Fruit fly (Drosophila melanogaster) whole organism, embryonic: ENCODE measurements around the gene Grasp65.

Source experiments
- Bgb ChIP-seq: fragments of 200-800 bp; sonication (Bioruptor generic); IDR thresholded peaks from 2 replicates; pipeline ENCODE4 v1.3.6; 2022; ENCODE audit warnings: missing biosample characterization, missing genetic modification characterization; ENCODE audit not compliant: partially characterized antibody
- CG10267 ChIP-seq: fragments of 200-800 bp; sonication (Bioruptor generic); optimal IDR thresholded peaks from 2 replicates; lab custom pipeline; 2018; ENCODE audit warnings: missing biosample characterization, mild to moderate bottlenecking, missing genetic modification characterization, moderate library complexity
- CG11093 ChIP-seq: fragments of 200-800 bp; sonication (Bioruptor generic); IDR thresholded peaks from 3 replicates; pipeline ENCODE4 v1.3.6; 2022; ENCODE audit warnings: missing biosample characterization, missing genetic modification characterization
- CG11398 ChIP-seq: fragments of 200-800 bp; sonication (Bioruptor generic); optimal IDR thresholded peaks from 2 replicates; lab custom pipeline; 2016; ENCODE audit warnings: missing biosample characterization, missing genetic modification characterization
- CG11696 ChIP-seq: fragments of 200-800 bp; sonication (Bioruptor generic); IDR thresholded peaks from 2 replicates; pipeline ENCODE4 v1.3.6; 2022; ENCODE audit warnings: missing biosample characterization, missing genetic modification characterization
- CG1233 ChIP-seq: fragments of 200-800 bp; sonication (Bioruptor generic); optimal IDR thresholded peaks from 4 replicates; lab custom pipeline; 2018; ENCODE audit warnings: missing biosample characterization, mild to moderate bottlenecking, missing genetic modification characterization
- CG15479 ChIP-seq: fragments of 200-800 bp; sonication (Bioruptor generic); optimal IDR thresholded peaks from 3 replicates; lab custom pipeline; 2019; ENCODE audit warnings: missing biosample characterization, mild to moderate bottlenecking, missing genetic modification characterization, moderate library complexity
- CG15514 ChIP-seq: fragments of 200-800 bp; sonication (Bioruptor generic); optimal IDR thresholded peaks from 3 replicates; lab custom pipeline; 2017; ENCODE audit warnings: missing biosample characterization, missing genetic modification characterization, mild to moderate bottlenecking, moderate library complexity, missing genetic modification reagents
- CG2116 ChIP-seq: fragments of 200-800 bp; sonication (Bioruptor generic); optimal IDR thresholded peaks from 3 replicates; lab custom pipeline; 2018; ENCODE audit warnings: missing biosample characterization, mild to moderate bottlenecking, missing genetic modification characterization
- CG3281 ChIP-seq: fragments of 200-800 bp; sonication (Bioruptor generic); optimal IDR thresholded peaks from 3 replicates; lab custom pipeline; 2017; ENCODE audit warnings: missing biosample characterization, mild to moderate bottlenecking, missing genetic modification characterization
- CG4282 ChIP-seq: fragments of 200-800 bp; sonication (Bioruptor generic); optimal IDR thresholded peaks from 2 replicates; lab custom pipeline; 2016; ENCODE audit warnings: missing biosample characterization, missing genetic modification characterization
- CG5245 ChIP-seq: fragments of 200-800 bp; sonication (Bioruptor generic); optimal IDR thresholded peaks from 3 replicates; lab custom pipeline; 2016; ENCODE audit warnings: missing biosample characterization, missing genetic modification characterization
- CG7357 ChIP-seq: fragments of 200-800 bp; sonication (Bioruptor generic); IDR thresholded peaks from 3 replicates; pipeline ENCODE4 v1.3.6; 2022; ENCODE audit warnings: missing biosample characterization, missing genetic modification characterization
- CG7372 ChIP-seq: fragments of 200-800 bp; sonication (Bioruptor generic); IDR thresholded peaks from 2 replicates; pipeline ENCODE4 v1.3.6; 2022; ENCODE audit warnings: missing biosample characterization, missing genetic modification characterization
- CG7556 ChIP-seq: fragments of 200-800 bp; sonication (Bioruptor generic); optimal IDR thresholded peaks from 2 replicates; lab custom pipeline; 2017; ENCODE audit warnings: missing biosample characterization, mild to moderate bottlenecking, missing genetic modification characterization
- CG7928 ChIP-seq: fragments of 200-800 bp; sonication (Bioruptor generic); optimal IDR thresholded peaks from 2 replicates; lab custom pipeline; 2017; ENCODE audit warnings: missing biosample characterization, mild to moderate bottlenecking, missing genetic modification characterization
- CG7987 ChIP-seq: fragments of 200-800 bp; sonication (Bioruptor generic); optimal IDR thresholded peaks from 2 replicates; lab custom pipeline; 2018; ENCODE audit warnings: missing biosample characterization, mild to moderate bottlenecking, missing genetic modification characterization, moderate library complexity
- CG8281 ChIP-seq: fragments of 200-800 bp; sonication (Bioruptor generic); optimal IDR thresholded peaks from 2 replicates; lab custom pipeline; 2018; ENCODE audit warnings: missing biosample characterization, mild to moderate bottlenecking, missing genetic modification characterization, moderate library complexity
- CG8924 ChIP-seq: fragments of 200-800 bp; optimal IDR thresholded peaks from 3 replicates; lab custom pipeline; 2019; ENCODE audit warnings: missing biosample characterization, mild to moderate bottlenecking, missing genetic modification characterization, moderate library complexity
- CG9215 ChIP-seq: fragments of 200-800 bp; sonication (Bioruptor generic); IDR thresholded peaks from 2 replicates; pipeline ENCODE4 v1.3.6; 2022; ENCODE audit warnings: missing biosample characterization, missing genetic modification characterization
- CG9437 ChIP-seq: fragments of 200-800 bp; sonication (Bioruptor generic); optimal IDR thresholded peaks from 2 replicates; lab custom pipeline; 2018; ENCODE audit warnings: missing biosample characterization, mild to moderate bottlenecking, missing genetic modification characterization
- Chrac-16 ChIP-seq: fragments of 200-800 bp; sonication (Bioruptor generic); optimal IDR thresholded peaks from 3 replicates; lab custom pipeline; 2016; ENCODE audit warnings: missing biosample characterization, missing genetic modification characterization
- D19B ChIP-seq: fragments of 200-800 bp; sonication (Bioruptor generic); optimal IDR thresholded peaks from 2 replicates; lab custom pipeline; 2017; ENCODE audit warnings: missing biosample characterization, mild to moderate bottlenecking, missing genetic modification characterization
- Deaf1 ChIP-seq: fragments of 200-800 bp; optimal IDR thresholded peaks from 3 replicates; lab custom pipeline; 2019; ENCODE audit warnings: missing biosample characterization, mild to moderate bottlenecking, missing genetic modification characterization, moderate library complexity
- ERR ChIP-seq: fragments of 200-800 bp; sonication (Bioruptor generic); optimal IDR thresholded peaks from 2 replicates; lab custom pipeline; 2016; ENCODE audit warnings: missing biosample characterization, missing genetic modification characterization
- Gug ChIP-seq: fragments of 200-800 bp; sonication (Bioruptor generic); IDR thresholded peaks from 4 replicates; pipeline ENCODE4 v1.3.6; 2022; ENCODE audit warnings: missing biosample characterization, missing genetic modification characterization
- HmgD ChIP-seq: fragments of 200-800 bp; sonication (Bioruptor generic); optimal IDR thresholded peaks from 3 replicates; lab custom pipeline; 2016; ENCODE audit warnings: missing biosample characterization, missing genetic modification characterization
- MBD-R2 ChIP-seq: fragments of 200-800 bp; sonication (Bioruptor generic); IDR thresholded peaks from 2 replicates; pipeline ENCODE4 v1.3.6; 2022; ENCODE audit warnings: missing biosample characterization, missing genetic modification characterization
- MTF-1 ChIP-seq: fragments of 200-800 bp; sonication (Bioruptor generic); optimal IDR thresholded peaks from 2 replicates; lab custom pipeline; 2018; ENCODE audit warnings: missing biosample characterization, mild to moderate bottlenecking, missing genetic modification characterization, borderline replicate concordance
- NK7.1 ChIP-seq: fragments of 200-800 bp; sonication (Bioruptor generic); optimal IDR thresholded peaks from 3 replicates; lab custom pipeline; 2016; ENCODE audit warnings: missing biosample characterization, missing genetic modification characterization
- NfI ChIP-seq: fragments of 200-800 bp; sonication (Bioruptor generic); optimal IDR thresholded peaks from 3 replicates; lab custom pipeline; 2018; ENCODE audit warnings: missing biosample characterization, mild to moderate bottlenecking, missing genetic modification characterization, moderate library complexity
- Opbp ChIP-seq: fragments of 200-800 bp; sonication (Bioruptor generic); IDR thresholded peaks from 3 replicates; pipeline ENCODE4 v1.3.6; 2022; ENCODE audit warnings: missing biosample characterization, missing genetic modification characterization; ENCODE audit not compliant: partially characterized antibody
- Xbp1 ChIP-seq: fragments of 200-800 bp; sonication (Bioruptor generic); optimal IDR thresholded peaks from 3 replicates; lab custom pipeline; 2016; ENCODE audit warnings: missing biosample characterization, mild to moderate bottlenecking, missing genetic modification characterization
- bowl ChIP-seq: fragments of 200-800 bp; sonication (Bioruptor generic); IDR thresholded peaks from 2 replicates; pipeline ENCODE4 v1.3.6; 2022; ENCODE audit warnings: missing biosample characterization, missing genetic modification characterization
- chinmo ChIP-seq: fragments of 200-800 bp; sonication (Bioruptor generic); IDR thresholded peaks from 4 replicates; pipeline ENCODE4 v1.3.6; 2022; ENCODE audit warnings: missing biosample characterization, missing genetic modification characterization; ENCODE audit not compliant: partially characterized antibody
- fd102C ChIP-seq: fragments of 200-800 bp; sonication (Bioruptor generic); optimal IDR thresholded peaks from 2 replicates; lab custom pipeline; 2018; ENCODE audit warnings: missing biosample characterization, mild to moderate bottlenecking, missing genetic modification characterization, moderate library complexity
- ftz-f1 ChIP-seq: fragments of 200-800 bp; sonication (Bioruptor generic); optimal IDR thresholded peaks from 2 replicates; lab custom pipeline; 2016; ENCODE audit warnings: missing biosample characterization, missing genetic modification characterization
- gsb ChIP-seq: fragments of 200-800 bp; sonication (Bioruptor generic); IDR thresholded peaks from 2 replicates; pipeline ENCODE4 v1.3.6; 2022; ENCODE audit warnings: missing biosample characterization, missing genetic modification characterization
- her ChIP-seq: fragments of 200-800 bp; sonication (Bioruptor generic); optimal IDR thresholded peaks from 2 replicates; lab custom pipeline; 2016; ENCODE audit warnings: missing biosample characterization, missing genetic modification characterization
- hkb ChIP-seq, 2 experiments: fragments of 200-800 bp in 1 of 2; fragments of >200 bp in 1 of 2; sonication (Bioruptor generic) in 1 of 2; IDR thresholded peaks in 1 of 2; optimal IDR thresholded peaks in 1 of 2; 2 replicates each; pipeline versions ENCODE4 v1.3.6 to Lab custom; 2017 to 2022; ENCODE audit warnings: missing biosample characterization in 1 of 2, missing genetic modification characterization in 1 of 2
- ind ChIP-seq: fragments of 200-800 bp; sonication (Bioruptor generic); optimal IDR thresholded peaks from 3 replicates; lab custom pipeline; 2016; ENCODE audit warnings: missing biosample characterization, missing genetic modification characterization
- lmd ChIP-seq: fragments of 200-800 bp; sonication (Bioruptor generic); IDR thresholded peaks from 2 replicates; pipeline ENCODE4 v1.3.6; 2022; ENCODE audit warnings: missing biosample characterization, missing genetic modification characterization
- mam ChIP-seq: fragments of 200-800 bp; sonication (Bioruptor generic); optimal IDR thresholded peaks from 3 replicates; lab custom pipeline; 2016; ENCODE audit warnings: missing biosample characterization, missing genetic modification characterization
- nerfin-2 ChIP-seq: fragments of 200-800 bp; sonication (Bioruptor generic); IDR thresholded peaks from 2 replicates; pipeline ENCODE4 v1.3.6; 2022; ENCODE audit warnings: missing biosample characterization, missing genetic modification characterization; ENCODE audit not compliant: partially characterized antibody
- oc ChIP-seq: fragments of 200-800 bp; sonication (Bioruptor generic); optimal IDR thresholded peaks from 2 replicates; lab custom pipeline; 2018; ENCODE audit warnings: missing biosample characterization, mild to moderate bottlenecking, missing genetic modification characterization, moderate library complexity
- p53 ChIP-seq: fragments of 200-800 bp; sonication (Bioruptor generic); optimal IDR thresholded peaks from 2 replicates; lab custom pipeline; 2016; ENCODE audit warnings: missing biosample characterization, missing genetic modification characterization
- sob ChIP-seq: fragments of 200-800 bp; sonication (Bioruptor generic); IDR thresholded peaks from 2 replicates; pipeline ENCODE4 v1.3.6; 2022; ENCODE audit warnings: missing biosample characterization, missing genetic modification characterization
- stwl ChIP-seq: fragments of 200-800 bp; sonication (Bioruptor generic); optimal IDR thresholded peaks from 3 replicates; lab custom pipeline; 2018; ENCODE audit warnings: missing biosample characterization, mild to moderate bottlenecking, missing genetic modification characterization, moderate library complexity
- tio ChIP-seq: fragments of 200-800 bp; sonication (Bioruptor generic); optimal IDR thresholded peaks from 2 replicates; lab custom pipeline; 2017; ENCODE audit warnings: missing biosample characterization, missing genetic modification characterization, inconsistent platforms
- zf30C ChIP-seq: fragments of 200-800 bp; sonication (Bioruptor generic); optimal IDR thresholded peaks from 3 replicates; lab custom pipeline; 2018; ENCODE audit warnings: missing biosample characterization, mild to moderate bottlenecking, missing genetic modification characterization
- zfh1 ChIP-seq: fragments of 200-800 bp; sonication (Bioruptor generic); IDR thresholded peaks from 3 replicates; pipeline ENCODE4 v1.3.6; 2022; ENCODE audit warnings: missing biosample characterization, missing genetic modification characterization

Gene Grasp65

DNA sequence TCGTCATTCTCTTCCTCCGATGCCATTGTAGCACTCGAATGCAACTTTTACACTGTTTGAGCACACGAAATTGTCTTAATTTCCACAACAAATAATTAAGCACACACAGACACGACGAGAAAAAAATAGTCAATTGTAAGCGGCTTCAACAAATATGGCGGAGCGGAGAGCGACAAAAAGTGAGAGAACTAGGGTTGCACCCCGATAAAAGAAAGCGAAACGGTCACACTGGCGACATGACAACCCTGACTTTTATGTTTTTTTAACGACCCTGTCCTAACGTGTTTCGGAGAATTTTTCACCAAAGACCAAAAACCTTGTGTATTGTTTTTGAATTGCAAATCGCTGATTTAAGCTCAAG, 14.7 kb upstream of the Grasp65 start, which contains the start of the genes Mi-2 and Prp3 (continued):
- no peak for TF ChIP-seq hkb (optimal IDR thresholded peaks at IDR 0.05; lab: Kevin White, UChicago)
- TF ChIP-seq hkb (GFP tag; IDR thresholded peaks at IDR 0.05; lab: Robert Waterston, UW): 0 out of 2 replicates have a peak, but pooled peaks have one; percentile 22
- peak; percentile 72 for TF ChIP-seq CG15514 (GFP tag; lab: Kevin White, UChicago)
- no peak for TF ChIP-seq Deaf1 (tag; lab: Kevin White, UChicago)
- TF ChIP-seq Xbp1 (GFP tag; lab: Kevin White, UChicago): peak; percentile 28
- no peak for TF ChIP-seq CG7556 (GFP tag; lab: Kevin White, UChicago)
- TF ChIP-seq Chrac-16 (GFP tag; lab: Kevin White, UChicago): no peak
- no peak for TF ChIP-seq MTF-1
- TF ChIP-seq CG1233 (GFP tag; lab: Kevin White, UChicago): no peak
- peak; percentile 57 for TF ChIP-seq HmgD
- peak; percentile 88 for TF ChIP-seq CG7928 (GFP tag; lab: Kevin White, UChicago)
- TF ChIP-seq ERR: peak; percentile 26
- no peak for TF ChIP-seq sob
- TF ChIP-seq gsb: no peak
- peak; percentile 1 for TF ChIP-seq oc (tag; lab: Kevin White, UChicago)
- TF ChIP-seq NfI (GFP tag; lab: Kevin White, UChicago): no peak
- peak; percentile 100 for TF ChIP-seq CG3281 (GFP tag; lab: Kevin White, UChicago)
- TF ChIP-seq fd102C: no peak
- TF ChIP-seq NK7.1 (GFP tag; lab: Kevin White, UChicago): no peak
- peak; percentile 53; the same call in 1 of the 2 replicates for TF ChIP-seq Bgb (GFP tag; lab: Robert Waterston, UW)
- no peak for TF ChIP-seq CG7357 (GFP tag; lab: Robert Waterston, UW)
- TF ChIP-seq her: peak; percentile 47
- peak; percentile 29 for TF ChIP-seq mam (GFP tag; lab: Kevin White, UChicago)
- TF ChIP-seq CG7987 (GFP tag; lab: Kevin White, UChicago): no peak
- TF ChIP-seq chinmo (GFP tag; lab: Robert Waterston, UW): peak; percentile 20; the same call in 1 of the 4 replicates
- no peak for TF ChIP-seq bowl
- no peak for TF ChIP-seq ind (GFP tag; lab: Kevin White, UChicago)
- peak; percentile 64 for TF ChIP-seq zf30C (GFP tag; lab: Kevin White, UChicago)
- TF ChIP-seq stwl: peak; percentile 91
- TF ChIP-seq CG15479 (GFP tag; lab: Kevin White, UChicago): no peak
- TF ChIP-seq p53 (GFP tag; lab: Kevin White, UChicago): no peak
- TF ChIP-seq CG11093 (GFP tag; lab: Robert Waterston, UW): no peak
- TF ChIP-seq CG10267: peak; percentile 52
- TF ChIP-seq CG5245 (GFP tag; lab: Kevin White, UChicago): no peak
- no peak for TF ChIP-seq Gug (GFP tag; lab: Robert Waterston, UW)
- TF ChIP-seq ftz-f1 (GFP tag; lab: Kevin White, UChicago): peak; percentile 93
- TF ChIP-seq CG8924 (tag; lab: Kevin White, UChicago): peak; percentile 71
- TF ChIP-seq CG9437 (GFP tag; lab: Kevin White, UChicago): no peak
- TF ChIP-seq lmd (GFP tag; lab: Robert Waterston, UW): no peak
- TF ChIP-seq MBD-R2 (GFP tag; lab: Robert Waterston, UW): peak; percentile 94
- TF ChIP-seq D19B (GFP tag; lab: Kevin White, UChicago): no peak
- TF ChIP-seq nerfin-2 (GFP tag; lab: Robert Waterston, UW): no peak
- TF ChIP-seq CG4282: no peak
- TF ChIP-seq CG9215: no peak
- peak; percentile 48; the same call in 1 of the 3 replicates for TF ChIP-seq zfh1
- TF ChIP-seq tio (GFP tag; lab: Kevin White, UChicago): no peak
- TF ChIP-seq Opbp (GFP tag; lab: Robert Waterston, UW): 0 out of 3 replicates have a peak, but pooled peaks have one; percentile 49
- TF ChIP-seq CG2116 (GFP tag; lab: Kevin White, UChicago): peak; percentile 99
- no peak for TF ChIP-seq CG11696 (GFP tag; lab: Robert Waterston, UW)
- no peak for TF ChIP-seq CG7372
- TF ChIP-seq CG11398 (GFP tag; lab: Kevin White, UChicago): no peak
- no peak for TF ChIP-seq CG8281 (tag; lab: Kevin White, UChicago)
